Worm (Caenorhabditis elegans) whole organism, mixed stage, embryonic: Measurements from ENCODE around the gene T27A10.2.

ENCODE experiments used
- lin-13 ChIP-seq: fragments of 150-350 bp; optimal IDR thresholded peaks from 2 replicates; lab custom pipeline; 2014; ENCODE audit warnings: missing biosample characterization, missing genetic modification characterization
- mep-1 ChIP-seq: fragments of 150-350 bp; optimal IDR thresholded peaks from 2 replicates; lab custom pipeline; 2017; ENCODE audit warnings: missing biosample characterization, missing genetic modification reagents, missing genetic modification characterization, inconsistent platforms
- snpc-4 ChIP-seq: fragments of 150-350 bp; optimal IDR thresholded peaks from 2 replicates; lab custom pipeline; 2014; ENCODE audit warnings: missing biosample characterization, missing genetic modification characterization
- unc-39 ChIP-seq: fragments of 150-350 bp; optimal IDR thresholded peaks from 2 replicates; lab custom pipeline; 2014; ENCODE audit warnings: missing biosample characterization, missing genetic modification characterization

DNA sequence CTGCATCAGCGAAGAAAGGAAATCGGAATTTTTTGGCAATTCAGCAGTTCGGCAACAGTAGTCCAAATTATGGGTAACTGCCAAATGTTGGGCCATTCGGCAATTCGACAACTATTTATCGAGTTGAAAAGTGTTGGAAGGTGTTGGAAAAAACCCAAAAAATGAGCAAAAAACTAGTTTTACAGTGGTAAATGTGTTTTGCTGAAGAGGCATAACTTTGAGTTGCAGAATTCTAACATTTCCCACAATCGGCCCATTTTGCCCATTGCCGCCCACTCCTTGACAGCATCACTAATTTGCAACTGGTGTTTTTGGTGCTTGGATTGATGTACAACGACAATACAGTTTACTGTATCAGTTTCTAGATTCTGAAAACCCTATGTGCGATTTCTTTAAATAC is 32.1 kb upstream of the T27A10.2 start:
- no peak for TF ChIP-seq lin-13 (tag; lab: Kevin White, UChicago)
- TF ChIP-seq snpc-4 (tag; lab: Kevin White, UChicago) = no peak
- TF ChIP-seq unc-39 (tag; lab: Kevin White, UChicago) = no peak
- TF ChIP-seq mep-1 (tag; lab: Kevin White, UChicago) = no peak
